Fruit fly (Drosophila melanogaster) S2 (cell line): ENCODE measurements around the gene rhea.

Source experiments
- CG8478 ChIP-seq: fragments of >200 bp; optimal IDR thresholded peaks from 2 replicates; lab custom pipeline; 2018
- CTCF ChIP-seq, 2 experiments: fragments of >200 bp; optimal IDR thresholded peaks; 2 replicates each; lab custom pipeline; 2018

DNA sequence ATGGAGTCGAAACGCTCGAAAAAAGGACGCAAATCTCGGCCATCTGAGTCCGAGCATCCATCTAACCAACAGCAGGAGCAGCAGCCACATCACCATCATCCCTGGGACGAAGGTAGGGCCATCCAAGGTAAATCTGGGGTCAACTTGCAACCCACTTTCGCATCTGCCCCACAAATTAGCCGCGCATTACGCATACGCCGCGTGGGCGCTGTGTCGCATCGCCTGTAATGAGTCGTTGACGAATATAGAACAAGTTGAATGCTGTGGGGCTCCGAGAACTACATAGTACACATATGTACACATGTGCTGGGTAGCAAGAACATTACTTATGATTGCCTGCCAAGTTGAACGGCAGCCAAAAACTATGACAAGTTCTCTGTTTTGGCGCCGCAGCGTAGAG lies 34.7 kb downstream of the rhea start:
- no peak for TF ChIP-seq CTCF (optimal IDR thresholded peaks at IDR 0.05; lab: Kevin White, UChicago)
- TF ChIP-seq CG8478 (lab: Kevin White, UChicago) = no peak
